Worm (Caenorhabditis elegans): ENCODE results near the gene F20G2.3.
A peak's percentile ranks its signal among the peaks of the same experiment; 100 is the strongest.

The F20G2.3 gene

ce11 chrV:13803902-13804301 lies 35.6 kb upstream of the F20G2.3 start, which contains the start of gene swan-2:
swan-2 (minus strand) TSS chrV:13804281.
- no peak for TF ChIP-seq tbx-9 (tag; optimal IDR thresholded peaks at IDR 0.05; ENCODE audit: borderline replicate concordance)
- peak; percentile 46; the same call in 1 of the 2 replicates for TF ChIP-seq egrh-3 (GFP tag; IDR thresholded peaks at IDR 0.05)
- TF ChIP-seq attf-5 (GFP tag; optimal IDR thresholded peaks at IDR 0.05) = peak; percentile 11
- TF ChIP-seq F37B4.10 (GFP tag; IDR thresholded peaks at IDR 0.05) = no peak
- TF ChIP-seq zfh-2 (GFP tag; conservative IDR thresholded peaks at IDR 0.05) = peak; percentile 83
- TF ChIP-seq cebp-1 (GFP tag; IDR thresholded peaks at IDR 0.05) = peak; percentile 84
- peak; percentile 91 for TF ChIP-seq cebp-1 (tag; optimal IDR thresholded peaks at IDR 0.05)
- no peak for TF ChIP-seq F33H1.4 (GFP tag; IDR thresholded peaks at IDR 0.05)

ce11 chrV:13799190-13799589 lies 30.9 kb upstream of the F20G2.3 start:
- TF ChIP-seq B0336.3 (GFP tag; IDR thresholded peaks at IDR 0.05) = no peak
- no peak for TF ChIP-seq Y67H2A.10 (GFP tag; conservative IDR thresholded peaks at IDR 0.05)
- TF ChIP-seq lin-54 (GFP tag; optimal IDR thresholded peaks at IDR 0.05) = no peak
- TF ChIP-seq zfh-2 (GFP tag; conservative IDR thresholded peaks at IDR 0.05) = no peak
- no peak for TF ChIP-seq die-1 (tag; optimal IDR thresholded peaks at IDR 0.05)
- no peak for TF ChIP-seq bed-2 (GFP tag; IDR thresholded peaks at IDR 0.05)
- TF ChIP-seq cebp-2 (GFP tag; IDR thresholded peaks at IDR 0.05) = no peak
- no peak for TF ChIP-seq T07F8.4 (tag; optimal IDR thresholded peaks at IDR 0.05)
- no peak for TF ChIP-seq gei-17 (GFP tag; optimal IDR thresholded peaks at IDR 0.05)
- TF ChIP-seq F39B2.1 (GFP tag; IDR thresholded peaks at IDR 0.05) = no peak
- TF ChIP-seq ccch-3 (GFP tag; optimal IDR thresholded peaks at IDR 0.05) = no peak
- TF ChIP-seq egl-18 (GFP tag; IDR thresholded peaks at IDR 0.05) = no peak
- no peak for TF ChIP-seq ets-4 (GFP tag; optimal IDR thresholded peaks at IDR 0.05)

- TF ChIP-seq K11D2.4 (GFP tag; IDR thresholded peaks at IDR 0.05) = 0 out of 2 replicates have a peak, but pooled peaks have one; percentile 15
- TF ChIP-seq dpff-1 (tag; optimal IDR thresholded peaks at IDR 0.05) = peak; percentile 24
- no peak for TF ChIP-seq ztf-3 (GFP tag; optimal IDR thresholded peaks at IDR 0.05)
- TF ChIP-seq mxl-1 (tag; optimal IDR thresholded peaks at IDR 0.05) = no peak
- no peak for TF ChIP-seq xnd-1 (tag; optimal IDR thresholded peaks at IDR 0.05)
- peak; percentile 23 for TF ChIP-seq ztf-26 (tag; optimal IDR thresholded peaks at IDR 0.05)
- no peak for TF ChIP-seq let-526 (GFP tag; IDR thresholded peaks at IDR 0.05)
- TF ChIP-seq Y79H2A.3 (GFP tag; conservative IDR thresholded peaks at IDR 0.05) = no peak
- no peak for TF ChIP-seq B0261.1 (tag; optimal IDR thresholded peaks at IDR 0.05)
- TF ChIP-seq madf-6 (GFP tag; IDR thresholded peaks at IDR 0.05) = 0 out of 2 replicates have a peak, but pooled peaks have one; percentile 3
- TF ChIP-seq nfyb-1 (GFP tag; IDR thresholded peaks at IDR 0.05) = peak; percentile 60; the same call in 1 of the 2 replicates
- TF ChIP-seq C17E4.6 (GFP tag; IDR thresholded peaks at IDR 0.05) = no peak
- TF ChIP-seq chd-7 (tag; optimal IDR thresholded peaks at IDR 0.05) = peak; percentile 31
- TF ChIP-seq cebp-1 (GFP tag; IDR thresholded peaks at IDR 0.05) = no peak
- peak; percentile 51 for TF ChIP-seq cebp-1 (tag; optimal IDR thresholded peaks at IDR 0.05)
- no peak for TF ChIP-seq snpc-1.1 (tag; optimal IDR thresholded peaks at IDR 0.05; ENCODE audit: insufficient read depth)
- no peak for TF ChIP-seq ztf-22 (GFP tag; optimal IDR thresholded peaks at IDR 0.05)
- TF ChIP-seq dox-1 (GFP tag; IDR thresholded peaks at IDR 0.05) = peak; percentile 31; the same call in 1 of the 2 replicates
- TF ChIP-seq B0336.3 (GFP tag; IDR thresholded peaks at IDR 0.05) = peak; percentile 58
- 0 out of 2 replicates have a peak, but pooled peaks have one; percentile 8 for TF ChIP-seq pbrm-1 (GFP tag; IDR thresholded peaks at IDR 0.05)
- 0 out of 2 replicates have a peak, but pooled peaks have one; percentile 9 for TF ChIP-seq C06A6.2 (GFP tag; conservative IDR thresholded peaks at IDR 0.05)
- TF ChIP-seq snpc-1.3 (tag; optimal IDR thresholded peaks at IDR 0.05; ENCODE audit: insufficient read depth) = no peak
- TF ChIP-seq ekl-4 (GFP tag; IDR thresholded peaks at IDR 0.05) = 0 out of 2 replicates have a peak, but pooled peaks have one; percentile 29
- no peak for TF ChIP-seq lir-1 (GFP tag; conservative IDR thresholded peaks at IDR 0.05)
- no peak for TF ChIP-seq die-1 (tag; optimal IDR thresholded peaks at IDR 0.05)
- TF ChIP-seq sptf-2 (GFP tag; optimal IDR thresholded peaks at IDR 0.05) = no peak
Measured at ce11 chrV:13796246-13796776, 28.0 kb upstream of the F20G2.3 start, which contains the start of gene twk-32. twk-32 (plus strand) TSS chrV:13796641.
